Worm (Caenorhabditis elegans): ENCODE results near the gene sre-32.

sre-32 gene

DNA sequence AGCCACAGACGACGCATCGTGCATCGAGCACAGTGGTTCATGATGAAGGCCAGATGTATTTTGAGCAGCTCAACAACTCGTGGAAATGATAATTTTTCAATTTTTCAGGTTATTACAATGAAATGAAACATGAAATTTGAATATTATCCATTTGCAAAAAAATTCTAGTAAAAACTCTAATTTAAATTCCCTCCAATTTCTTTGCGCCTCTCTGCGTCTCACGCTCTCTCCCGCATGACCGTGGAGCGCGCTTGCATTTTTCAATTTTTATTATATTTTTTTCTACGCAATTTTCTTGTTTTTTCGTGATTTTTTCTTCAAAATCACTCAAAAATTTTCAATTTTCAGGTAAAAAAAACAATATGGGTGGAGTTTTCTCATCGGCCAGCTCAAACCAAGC, 2.9 kb upstream of the sre-32 start, which contains the start of gene tag-281 (continued):
- peak in 1 of 2 experiments; percentile 28 for TF ChIP-seq ztf-11 (tag; optimal IDR thresholded peaks at IDR 0.05)
- TF ChIP-seq C34B4.2 (tag; optimal IDR thresholded peaks at IDR 0.05) = no peak
- TF ChIP-seq lin-13 (GFP tag; optimal IDR thresholded peaks at IDR 0.05) = peak; percentile 86
- TF ChIP-seq hlh-17 (GFP tag; optimal IDR thresholded peaks at IDR 0.05; ENCODE audit: borderline replicate concordance) = no peak
- peak; percentile 88 for TF ChIP-seq lin-15B (tag; optimal IDR thresholded peaks at IDR 0.05)
- TF ChIP-seq vab-15 (tag; optimal IDR thresholded peaks at IDR 0.05) = peak; percentile 53
- TF ChIP-seq tbx-2 (tag; optimal IDR thresholded peaks at IDR 0.05) = peak; percentile 87
- peak; percentile 87 for TF ChIP-seq isw-1 (GFP tag; IDR thresholded peaks at IDR 0.05)
- no peak for TF ChIP-seq ets-5 (GFP tag; IDR thresholded peaks at IDR 0.05)
- peak; percentile 47 for TF ChIP-seq sup-37 (GFP tag; optimal IDR thresholded peaks at IDR 0.05)
- peak; percentile 67 for TF ChIP-seq C04F5.9 (tag; optimal IDR thresholded peaks at IDR 0.05)
- TF ChIP-seq nhr-77 (tag; optimal IDR thresholded peaks at IDR 0.05) = peak; percentile 21
- no peak for TF ChIP-seq nhr-237 (tag; optimal IDR thresholded peaks at IDR 0.05)
- TF ChIP-seq egl-27 (tag; optimal IDR thresholded peaks at IDR 0.05) = no peak
- no peak for TF ChIP-seq tlp-1 (tag; optimal IDR thresholded peaks at IDR 0.05)
- TF ChIP-seq grh-1 (GFP tag; IDR thresholded peaks at IDR 0.05) = peak; percentile 86
- no peak for TF ChIP-seq zag-1 (tag; optimal IDR thresholded peaks at IDR 0.05)
- peak; percentile 75 for TF ChIP-seq irx-1 (tag; optimal IDR thresholded peaks at IDR 0.05)
- TF ChIP-seq lin-35 (GFP tag; optimal IDR thresholded peaks at IDR 0.05) = peak; percentile 99
- no peak for TF ChIP-seq hlh-4 (tag; optimal IDR thresholded peaks at IDR 0.05)
- peak; percentile 56 for TF ChIP-seq aly-2 (tag; optimal IDR thresholded peaks at IDR 0.05)
- TF ChIP-seq nhr-71 (tag; optimal IDR thresholded peaks at IDR 0.05) = peak; percentile 94
- no peak for TF ChIP-seq pqm-1 (tag; optimal IDR thresholded peaks at IDR 0.05)
- TF ChIP-seq C16A3.4 (tag; optimal IDR thresholded peaks at IDR 0.05) = peak; percentile 69
- TF ChIP-seq mef-2 (tag; optimal IDR thresholded peaks at IDR 0.05) = no peak
- TF ChIP-seq egl-13 (tag; optimal IDR thresholded peaks at IDR 0.05) = peak; percentile 72
- no peak for TF ChIP-seq unc-30 (tag; optimal IDR thresholded peaks at IDR 0.05)
- TF ChIP-seq swsn-7 (tag; optimal IDR thresholded peaks at IDR 0.05) = peak; percentile 87
- TF ChIP-seq ceh-82 (tag; optimal IDR thresholded peaks at IDR 0.05) = peak; percentile 80 to 93 (median 89)
- TF ChIP-seq nhr-20 (tag; optimal IDR thresholded peaks at IDR 0.05) = peak; percentile 89
- TF ChIP-seq pag-3 (tag; optimal IDR thresholded peaks at IDR 0.05; ENCODE audit: borderline replicate concordance, insufficient read depth) = peak; percentile 3
- peak; percentile 87 for TF ChIP-seq fkh-8 (tag; optimal IDR thresholded peaks at IDR 0.05)
- peak; percentile 48 for TF ChIP-seq elt-2 (tag; optimal IDR thresholded peaks at IDR 0.05)
- TF ChIP-seq ztf-4 (tag; optimal IDR thresholded peaks at IDR 0.05) = peak; percentile 16
- peak; percentile 54; the same call in 1 of the 2 replicates for TF ChIP-seq mab-9 (GFP tag; IDR thresholded peaks at IDR 0.05)
- TF ChIP-seq nhr-47 (tag; optimal IDR thresholded peaks at IDR 0.05) = peak; percentile 93
- no peak for TF ChIP-seq ces-1 (GFP tag; optimal IDR thresholded peaks at IDR 0.05)
- TF ChIP-seq unc-98 (GFP tag; IDR thresholded peaks at IDR 0.05) = peak; percentile 36; the same call in 1 of the 2 replicates
- no peak for TF ChIP-seq Y116A8C.19 (tag; optimal IDR thresholded peaks at IDR 0.05; ENCODE audit: borderline replicate concordance)
- TF ChIP-seq dsc-1 (tag; optimal IDR thresholded peaks at IDR 0.05) = peak; percentile 84
- peak; percentile 90 for TF ChIP-seq nhr-90 (tag; optimal IDR thresholded peaks at IDR 0.05; ENCODE audit: poor library complexity)
- TF ChIP-seq pax-3 (tag; optimal IDR thresholded peaks at IDR 0.05) = peak; percentile 76
- TF ChIP-seq fkh-10 (GFP tag; optimal IDR thresholded peaks at IDR 0.05) = peak; percentile 48

DNA sequence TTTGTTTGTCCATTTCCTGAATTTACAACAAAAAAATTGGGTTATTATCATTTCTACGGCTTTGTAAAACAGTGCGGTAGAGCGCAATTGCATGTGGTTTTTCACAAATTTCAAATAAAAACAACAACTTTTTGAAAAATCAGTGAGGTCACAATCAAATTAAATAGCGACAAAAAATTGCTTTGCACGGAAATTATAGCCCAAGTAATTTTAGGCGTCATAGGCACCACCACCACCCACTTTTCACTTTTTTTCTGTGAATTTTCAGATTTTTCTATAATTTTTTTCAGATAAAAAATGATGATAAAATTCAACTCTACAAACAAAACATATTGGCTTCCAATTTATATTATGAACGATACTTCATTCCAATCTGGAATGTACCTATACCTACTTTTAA, 742 bp upstream of the sre-32 start, which contains the start of gene sre-38:
Gene sre-38, plus strand, starts transcription at position 301 of the 400 bp plus-strand sequence.
- no peak for TF ChIP-seq hlh-4 (tag; optimal IDR thresholded peaks at IDR 0.05)
- no peak for TF ChIP-seq ceh-63 (GFP tag; optimal IDR thresholded peaks at IDR 0.05)
- TF ChIP-seq ceh-88 (GFP tag; IDR thresholded peaks at IDR 0.05) = no peak
- no peak for TF ChIP-seq mab-9 (GFP tag; IDR thresholded peaks at IDR 0.05)
- TF ChIP-seq egl-27 (tag; optimal IDR thresholded peaks at IDR 0.05) = no peak
- no peak for TF ChIP-seq lin-14 (GFP tag; optimal IDR thresholded peaks at IDR 0.05)
- TF ChIP-seq hpl-2 (GFP tag; optimal IDR thresholded peaks at IDR 0.05) = no peak
- TF ChIP-seq nhr-28 (tag; optimal IDR thresholded peaks at IDR 0.05) = no peak
- no peak for TF ChIP-seq lsy-2 (tag; optimal IDR thresholded peaks at IDR 0.05)
- no peak for TF ChIP-seq vab-15 (tag; optimal IDR thresholded peaks at IDR 0.05)
- TF ChIP-seq nhr-84 (tag; optimal IDR thresholded peaks at IDR 0.05) = no peak
- no peak for TF ChIP-seq nhr-77 (tag; optimal IDR thresholded peaks at IDR 0.05)
- no peak for TF ChIP-seq aly-2 (tag; optimal IDR thresholded peaks at IDR 0.05)
- no peak for TF ChIP-seq lin-35 (GFP tag; optimal IDR thresholded peaks at IDR 0.05)
- no peak for TF ChIP-seq nhr-47 (tag; optimal IDR thresholded peaks at IDR 0.05)
- TF ChIP-seq C04F5.9 (tag; optimal IDR thresholded peaks at IDR 0.05) = no peak
- no peak for TF ChIP-seq nhr-12 (tag; optimal IDR thresholded peaks at IDR 0.05)
- no peak for TF ChIP-seq tbx-2 (tag; optimal IDR thresholded peaks at IDR 0.05)
